Worm (Caenorhabditis elegans) whole organism, late embryonic: ENCODE data around the gene T25B6.5.

ENCODE experiments used
- C08G9.2 ChIP-seq: sonication (generic microtip); optimal IDR thresholded peaks from 2 replicates; lab custom pipeline; 2016; ENCODE audit warnings: mild to moderate bottlenecking, missing genetic modification characterization, moderate library complexity, missing compliant biosample characterization
- F13H6.1 ChIP-seq: sonication (generic microtip); optimal IDR thresholded peaks from 2 replicates; lab custom pipeline; 2016; ENCODE audit warnings: missing genetic modification characterization, missing compliant biosample characterization
- K02D7.2 ChIP-seq: sonication (generic microtip); optimal IDR thresholded peaks from 2 replicates; lab custom pipeline; 2017; ENCODE audit warnings: mild to moderate bottlenecking, missing genetic modification characterization, missing compliant biosample characterization
- K09A11.1 ChIP-seq: sonication (generic microtip); optimal IDR thresholded peaks from 2 replicates; lab custom pipeline; 2017; ENCODE audit warnings: antibody characterized with exemption, mild to moderate bottlenecking, missing genetic modification characterization, missing compliant biosample characterization; ENCODE audit not compliant: insufficient read depth
- T23F11.4 ChIP-seq: fragments of 200-800 bp; sonication (Bioruptor generic); optimal IDR thresholded peaks from 2 replicates; lab custom pipeline; 2018; ENCODE audit warnings: mild to moderate bottlenecking, missing genetic modification characterization, missing compliant biosample characterization
- Y22D7AL.16 ChIP-seq: sonication (generic microtip); optimal IDR thresholded peaks from 2 replicates; lab custom pipeline; 2016; ENCODE audit warnings: missing genetic modification characterization, missing compliant biosample characterization
- ahr-1 ChIP-seq: sonication (generic microtip); optimal IDR thresholded peaks from 2 replicates; lab custom pipeline; 2016; ENCODE audit warnings: missing genetic modification characterization, missing compliant biosample characterization
- ama-1 ChIP-seq: fragments of 150-350 bp; optimal IDR thresholded peaks from 2 replicates; lab custom pipeline; 2014
- ceh-14 ChIP-seq: sonication (generic microtip); optimal IDR thresholded peaks from 2 replicates; lab custom pipeline; 2016; ENCODE audit warnings: missing genotype, missing genetic modification characterization, missing compliant biosample characterization
- ceh-18 ChIP-seq: sonication (generic microtip); optimal IDR thresholded peaks from 2 replicates; lab custom pipeline; 2016; ENCODE audit warnings: missing genetic modification characterization, missing compliant biosample characterization
- ceh-19 ChIP-seq: fragments of 200-800 bp; sonication (Bioruptor generic); optimal IDR thresholded peaks from 2 replicates; lab custom pipeline; 2018; ENCODE audit warnings: mild to moderate bottlenecking, missing genetic modification characterization, missing compliant biosample characterization
- ceh-2 ChIP-seq: sonication (generic microtip); optimal IDR thresholded peaks from 2 replicates; lab custom pipeline; 2016; ENCODE audit warnings: missing genotype, missing genetic modification characterization, missing compliant biosample characterization
- ceh-22 ChIP-seq: sonication (generic microtip); optimal IDR thresholded peaks from 2 replicates; lab custom pipeline; 2017; ENCODE audit warnings: missing biosample characterization, missing genetic modification characterization
- ceh-30 ChIP-seq: fragments of 150-350 bp; optimal IDR thresholded peaks from 2 replicates; lab custom pipeline; 2014; ENCODE audit warnings: missing biosample characterization, missing genetic modification characterization
- ceh-31 ChIP-seq: sonication (generic microtip); optimal IDR thresholded peaks from 2 replicates; lab custom pipeline; 2016; ENCODE audit warnings: missing genetic modification characterization, missing compliant biosample characterization
- ceh-34 ChIP-seq: sonication (generic microtip); optimal IDR thresholded peaks from 2 replicates; lab custom pipeline; 2016; ENCODE audit warnings: mild to moderate bottlenecking, missing genetic modification characterization, missing compliant biosample characterization
- ceh-48 ChIP-seq: sonication (generic microtip); optimal IDR thresholded peaks from 2 replicates; lab custom pipeline; 2016; ENCODE audit warnings: missing genetic modification characterization, inconsistent platforms, missing compliant biosample characterization
- ceh-6 ChIP-seq: fragments of 200-800 bp; sonication (Bioruptor generic); optimal IDR thresholded peaks from 2 replicates; lab custom pipeline; 2018; ENCODE audit warnings: mild to moderate bottlenecking, missing genetic modification characterization, missing compliant biosample characterization
- ceh-9 ChIP-seq: sonication (generic microtip); optimal IDR thresholded peaks from 2 replicates; lab custom pipeline; 2016; ENCODE audit warnings: mild to moderate bottlenecking, missing genetic modification characterization, inconsistent platforms, missing compliant biosample characterization
- che-1 ChIP-seq: sonication (generic microtip); optimal IDR thresholded peaks from 2 replicates; lab custom pipeline; 2016; ENCODE audit warnings: mild to moderate bottlenecking, missing genetic modification characterization, missing compliant biosample characterization
- dmd-4 ChIP-seq: sonication (generic microtip); optimal IDR thresholded peaks from 2 replicates; lab custom pipeline; 2016; ENCODE audit warnings: borderline replicate concordance, missing genetic modification characterization, missing compliant biosample characterization
- dve-1 ChIP-seq: sonication (generic microtip); optimal IDR thresholded peaks from 2 replicates; lab custom pipeline; 2017; ENCODE audit warnings: antibody characterized with exemption, mild to moderate bottlenecking, missing genetic modification characterization, missing compliant biosample characterization
- elt-2 ChIP-seq: sonication (generic microtip); optimal IDR thresholded peaks from 2 replicates; lab custom pipeline; 2016; ENCODE audit warnings: missing genetic modification reagents, missing genetic modification characterization, missing compliant biosample characterization
- elt-4 ChIP-seq: sonication (generic microtip); optimal IDR thresholded peaks from 2 replicates; lab custom pipeline; 2016; ENCODE audit warnings: missing genetic modification characterization, missing compliant biosample characterization
- fax-1 ChIP-seq: sonication (generic microtip); optimal IDR thresholded peaks from 2 replicates; lab custom pipeline; 2016; ENCODE audit warnings: missing genotype, missing genetic modification characterization, missing compliant biosample characterization
- gmeb-2 ChIP-seq: sonication (generic microtip); optimal IDR thresholded peaks from 2 replicates; lab custom pipeline; 2016; ENCODE audit warnings: missing genetic modification characterization, inconsistent platforms, missing compliant biosample characterization
- hlh-30 ChIP-seq: sonication (generic microtip); optimal IDR thresholded peaks from 2 replicates; lab custom pipeline; 2017; ENCODE audit warnings: antibody characterized with exemption, missing genetic modification characterization, missing compliant biosample characterization; ENCODE audit not compliant: insufficient read depth
- mec-3 ChIP-seq: sonication (generic microtip); optimal IDR thresholded peaks from 2 replicates; lab custom pipeline; 2016; ENCODE audit warnings: borderline replicate concordance, missing genetic modification characterization, missing compliant biosample characterization
- nfya-1 ChIP-seq: sonication (generic microtip); optimal IDR thresholded peaks from 2 replicates; lab custom pipeline; 2017; ENCODE audit warnings: missing genetic modification characterization, mild to moderate bottlenecking, missing compliant biosample characterization, antibody characterized with exemption, moderate library complexity
- nhr-11 ChIP-seq: fragments of 150-350 bp; optimal IDR thresholded peaks from 2 replicates; lab custom pipeline; 2014; ENCODE audit warnings: missing biosample characterization, missing genetic modification characterization
- npax-4 ChIP-seq: sonication (generic microtip); optimal IDR thresholded peaks from 2 replicates; lab custom pipeline; 2016; ENCODE audit warnings: missing genetic modification characterization, missing compliant biosample characterization
- pag-3 ChIP-seq: sonication (generic microtip); optimal IDR thresholded peaks from 2 replicates; lab custom pipeline; 2016; ENCODE audit warnings: missing compliant biosample characterization, missing genetic modification characterization, borderline replicate concordance
- pat-9 ChIP-seq: fragments of 200-800 bp; sonication (Bioruptor generic); optimal IDR thresholded peaks from 2 replicates; lab custom pipeline; 2018; ENCODE audit warnings: mild to moderate bottlenecking, missing genetic modification characterization, moderate library complexity, missing compliant biosample characterization
- pax-1 ChIP-seq: fragments of 150-350 bp; optimal IDR thresholded peaks from 2 replicates; lab custom pipeline; 2014; ENCODE audit warnings: missing biosample characterization, missing genetic modification characterization
- pha-2 ChIP-seq: sonication (generic microtip); optimal IDR thresholded peaks from 2 replicates; lab custom pipeline; 2017; ENCODE audit warnings: mild to moderate bottlenecking, missing genetic modification characterization, missing compliant biosample characterization
- pros-1 ChIP-seq: fragments of 150-350 bp; optimal IDR thresholded peaks from 2 replicates; lab custom pipeline; 2014; ENCODE audit warnings: missing biosample characterization, missing genetic modification reagents, missing genetic modification characterization
- ref-2 ChIP-seq: sonication (generic microtip); optimal IDR thresholded peaks from 2 replicates; lab custom pipeline; 2016; ENCODE audit warnings: missing genetic modification characterization, missing compliant biosample characterization
- rnt-1 ChIP-seq: sonication (generic microtip); optimal IDR thresholded peaks from 2 replicates; lab custom pipeline; 2016; ENCODE audit warnings: missing genetic modification characterization, missing compliant biosample characterization
- sdc-2 ChIP-seq: sonication (generic microtip); optimal IDR thresholded peaks from 2 replicates; lab custom pipeline; 2016; ENCODE audit warnings: missing genotype, missing genetic modification characterization, missing compliant biosample characterization
- sox-2 ChIP-seq: fragments of 200-800 bp; sonication (Bioruptor generic); IDR thresholded peaks from 2 replicates; pipeline ENCODE4 v1.3.6; 2022; ENCODE audit warnings: missing genetic modification reagents, missing genetic modification characterization, missing compliant biosample characterization
- sox-4 ChIP-seq: sonication (generic microtip); optimal IDR thresholded peaks from 2 replicates; lab custom pipeline; 2017; ENCODE audit warnings: mild to moderate bottlenecking, missing genetic modification characterization, inconsistent platforms, missing compliant biosample characterization
- syd-9 ChIP-seq: sonication (generic microtip); optimal IDR thresholded peaks from 2 replicates; lab custom pipeline; 2016; ENCODE audit warnings: mild to moderate bottlenecking, missing genetic modification characterization, moderate library complexity, missing compliant biosample characterization
- tbx-7 ChIP-seq: sonication (generic microtip); optimal IDR thresholded peaks from 2 replicates; lab custom pipeline; 2016; ENCODE audit warnings: missing genotype, missing genetic modification characterization, missing compliant biosample characterization
- unc-3 ChIP-seq, 2 experiments: fragments of 200-800 bp in 1 of 2; sonication (Bioruptor generic) in 1 of 2; sonication (generic microtip) in 1 of 2; conservative IDR thresholded peaks in 1 of 2; optimal IDR thresholded peaks in 1 of 2; 2 replicates each; pipeline versions ENCODE4 v1.3.6 to Lab custom; 2016 to 2022; ENCODE audit warnings: missing compliant biosample characterization in 2 of 2, missing genetic modification characterization in 2 of 2, missing genetic modification reagents in 1 of 2
- unc-42 ChIP-seq: sonication (generic microtip); optimal IDR thresholded peaks from 2 replicates; lab custom pipeline; 2016; ENCODE audit warnings: missing genotype, missing genetic modification characterization, missing compliant biosample characterization
- unc-55 ChIP-seq: sonication (generic microtip); optimal IDR thresholded peaks from 2 replicates; lab custom pipeline; 2017; ENCODE audit warnings: missing biosample characterization, missing genetic modification reagents, missing genetic modification characterization
- unc-86 ChIP-seq: sonication (generic microtip); optimal IDR thresholded peaks from 2 replicates; lab custom pipeline; 2016; ENCODE audit warnings: missing genetic modification characterization, missing compliant biosample characterization
- ztf-16 ChIP-seq: sonication (generic microtip); optimal IDR thresholded peaks from 2 replicates; lab custom pipeline; 2017; ENCODE audit warnings: missing genetic modification characterization, missing compliant biosample characterization

The T25B6.5 gene

DNA sequence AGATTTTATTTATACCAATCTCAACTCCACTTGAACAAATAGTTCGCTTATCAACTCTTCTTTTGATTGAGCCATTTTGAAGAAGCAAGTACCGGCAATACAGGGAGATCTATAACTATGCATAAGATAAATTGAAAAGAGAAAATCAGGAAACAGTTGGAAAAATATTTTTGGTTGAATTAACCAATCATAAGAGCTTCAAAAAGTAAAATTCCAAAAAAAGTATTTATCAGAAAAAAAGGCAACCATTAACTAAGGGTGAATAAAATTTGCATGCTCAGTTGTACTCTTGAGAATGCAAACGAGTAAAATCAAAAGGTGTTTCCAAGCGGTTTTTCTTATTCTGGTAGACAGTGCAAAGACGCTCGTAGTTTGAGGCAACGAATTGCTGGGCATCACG lies at the start of gene T25B6.5:
Gene T25B6.5, minus strand, starts transcription at position 101 of the 400 bp plus-strand sequence.
- no peak for TF ChIP-seq unc-86 (tag; lab: Kevin White, UChicago)

- TF ChIP-seq gmeb-2 (tag; lab: Kevin White, UChicago), result no peak
- TF ChIP-seq ceh-19 (GFP tag; lab: Kevin White, UChicago), result no peak
- no peak for TF ChIP-seq unc-3 (GFP tag; conservative IDR thresholded peaks at IDR 0.05; lab: Robert Waterston, UW)
- no peak for TF ChIP-seq unc-3 (tag; optimal IDR thresholded peaks at IDR 0.05; lab: Kevin White, UChicago)
- no peak for TF ChIP-seq ahr-1
- TF ChIP-seq pax-1, result no peak
- TF ChIP-seq, all 69 proteins: peak for 0
Observed at ce11 chrX:9069070-9069469, 47.5 kb upstream of the T25B6.5 start.

DNA sequence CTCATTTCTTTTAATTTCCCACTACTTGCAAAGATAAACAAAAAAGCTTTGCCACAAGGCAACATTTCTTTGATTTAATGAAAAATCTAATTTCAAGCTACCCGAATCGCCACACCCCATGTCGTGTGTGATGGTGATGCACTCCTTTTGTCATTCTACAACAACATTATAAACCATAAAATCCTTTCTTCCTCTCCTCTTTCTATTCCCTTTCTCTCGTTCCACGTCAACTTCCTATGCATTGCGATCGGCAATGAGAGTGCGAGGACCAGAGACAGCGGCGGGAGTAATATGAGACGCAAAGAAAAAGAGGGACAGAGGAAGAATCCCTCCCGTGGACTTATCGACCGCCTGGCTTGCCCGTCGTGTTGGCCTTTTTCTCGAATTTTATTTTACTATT lies 46.5 kb upstream of the T25B6.5 start:
- TF ChIP-seq F13H6.1 (tag; lab: Kevin White, UChicago) (no peak), rnt-1 (peak; percentile 17), ceh-14 (tag; lab: Kevin White, UChicago) (no peak), K02D7.2 (tag; lab: Kevin White, UChicago) (no peak), ceh-9 (tag; lab: Kevin White, UChicago) (no peak), K09A11.1 (tag; lab: Kevin White, UChicago) (no peak), dve-1 (tag; lab: Kevin White, UChicago) (peak; percentile 0), unc-55 (GFP tag; lab: Kevin White, UChicago) (peak; percentile 60), ceh-48 (peak; percentile 24), ceh-34 (tag; lab: Kevin White, UChicago) (peak; percentile 73), sdc-2 (peak; percentile 36), pag-3 (tag; lab: Kevin White, UChicago) (no peak), syd-9 (tag; lab: Kevin White, UChicago) (no peak), nhr-11 (tag; lab: Kevin White, UChicago) (no peak), ahr-1 (no peak), ceh-22 (no peak), sox-4 (no peak), ceh-18 (peak; percentile 38), che-1 (tag; lab: Kevin White, UChicago) (no peak), elt-2 (tag; lab: Kevin White, UChicago) (no peak), ceh-30 (tag; lab: Kevin White, UChicago) (no peak), C08G9.2 (tag; lab: Kevin White, UChicago) (no peak), ceh-31 (tag; lab: Kevin White, UChicago) (peak; percentile 63), dmd-4 (no peak), ztf-16 (tag; lab: Kevin White, UChicago) (no peak), unc-3 (GFP tag; conservative IDR thresholded peaks at IDR 0.05; lab: Robert Waterston, UW) (no peak), unc-3 (tag; optimal IDR thresholded peaks at IDR 0.05; lab: Kevin White, UChicago) (no peak), pat-9 (no peak), hlh-30 (tag; lab: Kevin White, UChicago) (no peak), pha-2 (tag; lab: Kevin White, UChicago) (no peak), pax-1 (no peak), unc-42 (peak; percentile 82), fax-1 (tag; lab: Kevin White, UChicago) (no peak), ama-1 (lab: Kevin White, UChicago) (no peak), ref-2 (tag; lab: Kevin White, UChicago) (no peak), pros-1 (tag; lab: Kevin White, UChicago) (peak; percentile 63), npax-4 (tag; lab: Kevin White, UChicago) (no peak), mec-3 (tag; lab: Kevin White, UChicago) (no peak), elt-4 (tag; lab: Kevin White, UChicago) (no peak), tbx-7 (tag; lab: Kevin White, UChicago) (no peak), Y22D7AL.16 (tag; lab: Kevin White, UChicago) (no peak), T23F11.4 (GFP tag; lab: Kevin White, UChicago) (no peak), nfya-1 (tag; lab: Kevin White, UChicago) (peak; percentile 53), ceh-2 (tag; lab: Kevin White, UChicago) (peak; percentile 11), ceh-6 (GFP tag; lab: Kevin White, UChicago) (no peak), unc-86 (tag; lab: Kevin White, UChicago) (no peak), sox-2 (no peak)
